Fruit fly (Drosophila melanogaster) whole organism: Measurements from ENCODE around the gene CG17919.

Experiments used
- Dll ChIP-seq: fragments of >200 bp; optimal IDR thresholded peaks from 2 replicates; lab custom pipeline; 2017
- pan ChIP-seq: fragments of >200 bp; optimal IDR thresholded peaks from 2 replicates; lab custom pipeline; 2017
- psq ChIP-seq: fragments of >200 bp; optimal IDR thresholded peaks from 2 replicates; lab custom pipeline; 2017
- usp ChIP-seq: fragments of >200 bp; optimal IDR thresholded peaks from 2 replicates; lab custom pipeline; 2017; ENCODE audit warnings: missing biosample characterization, missing genetic modification characterization, mixed read lengths

dm6 chr3R:6294046-6294445 is 49.8 kb upstream of the CG17919 start:
- no peak for TF ChIP-seq pan (lab: Kevin White, UChicago)
- no peak for TF ChIP-seq usp (GFP tag; lab: Kevin White, UChicago)
- TF ChIP-seq psq (lab: Kevin White, UChicago), result no peak
- no peak for TF ChIP-seq Dll
